Fruit fly (Drosophila melanogaster): Measurements from ENCODE around the gene CG32266.

Gene CG32266

DNA sequence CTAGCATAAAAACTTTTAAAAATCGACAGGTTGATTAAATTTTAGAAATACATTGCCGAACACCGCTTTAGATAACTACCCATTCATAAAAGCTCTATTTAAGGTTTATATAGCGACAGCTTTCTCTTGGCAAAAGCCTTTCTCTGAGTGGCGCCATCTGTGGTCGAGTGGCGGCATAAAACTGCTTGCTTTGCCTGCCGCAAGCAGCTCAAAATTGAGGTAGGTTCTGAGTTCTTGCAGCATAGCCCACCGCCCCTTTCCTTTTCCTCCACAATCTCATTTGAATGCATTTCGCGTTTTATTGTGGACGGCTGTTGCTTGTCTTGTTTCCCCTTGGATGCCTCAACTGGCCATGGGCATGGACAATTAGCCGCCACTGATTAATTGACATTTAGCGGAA, 22.8 kb upstream of the CG32266 start (continued):
- peak; percentile 42 for TF ChIP-seq CG15269 (tag; optimal IDR thresholded peaks at IDR 0.05)
- peak; percentile 23 for TF ChIP-seq dmrt11E (tag; optimal IDR thresholded peaks at IDR 0.05)
- TF ChIP-seq bcd (GFP tag; optimal IDR thresholded peaks at IDR 0.05) = peak; percentile 65
- no peak for TF ChIP-seq bab2 (GFP tag; optimal IDR thresholded peaks at IDR 0.05)
- TF ChIP-seq jing (GFP tag; optimal IDR thresholded peaks at IDR 0.05) = peak; percentile 51
- peak; percentile 16; the same call in 1 of the 2 replicates for TF ChIP-seq sim (GFP tag; IDR thresholded peaks at IDR 0.05)
- TF ChIP-seq CG2120 (GFP tag; optimal IDR thresholded peaks at IDR 0.05) = peak; percentile 40
- TF ChIP-seq Blimp-1 (GFP tag; optimal IDR thresholded peaks at IDR 0.05) = peak; percentile 16
- no peak for TF ChIP-seq CG13123 (GFP tag; optimal IDR thresholded peaks at IDR 0.05)
- TF ChIP-seq bowl (GFP tag; IDR thresholded peaks at IDR 0.05) = 0 out of 2 replicates have a peak, but pooled peaks have one; percentile 43
- peak; percentile 17 for TF ChIP-seq CG1233 (GFP tag; optimal IDR thresholded peaks at IDR 0.05)
- TF ChIP-seq Ssrp (tag; optimal IDR thresholded peaks at IDR 0.05) = peak; percentile 14
- peak; percentile 62 for TF ChIP-seq CG15601 (tag; optimal IDR thresholded peaks at IDR 0.05)
- TF ChIP-seq pan (optimal IDR thresholded peaks at IDR 0.05) = no peak
- TF ChIP-seq pan (GFP tag; optimal IDR thresholded peaks at IDR 0.05 in 1 of 2, IDR thresholded peaks at IDR 0.05 in 1 of 2) = peak in 1 of 2 experiments; percentile 68
- TF ChIP-seq Atf6 (GFP tag; IDR thresholded peaks at IDR 0.05) = peak; percentile 54
- TF ChIP-seq slbo (GFP tag; IDR thresholded peaks at IDR 0.05) = peak; percentile 62
- no peak for TF ChIP-seq Nf-YC (tag; optimal IDR thresholded peaks at IDR 0.05)
- TF ChIP-seq CG10274 (GFP tag; optimal IDR thresholded peaks at IDR 0.05) = no peak
- TF ChIP-seq Deaf1 (tag; optimal IDR thresholded peaks at IDR 0.05) = no peak
- no peak for TF ChIP-seq gsb (GFP tag; IDR thresholded peaks at IDR 0.05)
- peak; percentile 26; the same call in 1 of the 3 replicates for TF ChIP-seq tgo (GFP tag; IDR thresholded peaks at IDR 0.05)
- no peak for TF ChIP-seq Doc3 (GFP tag; IDR thresholded peaks at IDR 0.05; ENCODE audit: partially characterized antibody)
- TF ChIP-seq klu (GFP tag; IDR thresholded peaks at IDR 0.05) = no peak
- TF ChIP-seq CG1792 (GFP tag; optimal IDR thresholded peaks at IDR 0.05) = no peak
- TF ChIP-seq CG4424 (GFP tag; optimal IDR thresholded peaks at IDR 0.05) = peak; percentile 58
- TF ChIP-seq CG12744 (GFP tag; optimal IDR thresholded peaks at IDR 0.05) = peak; percentile 24
- TF ChIP-seq HLH3B (GFP tag; IDR thresholded peaks at IDR 0.05) = peak; percentile 61
- no peak for TF ChIP-seq luna (GFP tag; optimal IDR thresholded peaks at IDR 0.05)
- peak; percentile 52 for TF ChIP-seq lmd (GFP tag; IDR thresholded peaks at IDR 0.05)
- no peak for TF ChIP-seq CG11093 (GFP tag; IDR thresholded peaks at IDR 0.05)
- no peak for TF ChIP-seq MESR4 (GFP tag; optimal IDR thresholded peaks at IDR 0.05)
- peak; percentile 48 for TF ChIP-seq sug (tag; optimal IDR thresholded peaks at IDR 0.05)
- peak; percentile 48 for TF ChIP-seq CG17568 (GFP tag; optimal IDR thresholded peaks at IDR 0.05)
- TF ChIP-seq CG42726 (GFP tag; IDR thresholded peaks at IDR 0.05; ENCODE audit: partially characterized antibody) = peak; percentile 55; the same call in 1 of the 2 replicates
- peak; percentile 59 for TF ChIP-seq CG9609 (GFP tag; optimal IDR thresholded peaks at IDR 0.05)
- peak in 1 of 2 experiments; percentile 9 for TF ChIP-seq insv (GFP tag; optimal IDR thresholded peaks at IDR 0.05)
- peak; percentile 76 for TF ChIP-seq CG18619 (GFP tag; optimal IDR thresholded peaks at IDR 0.05)
- TF ChIP-seq Six4 (GFP tag; optimal IDR thresholded peaks at IDR 0.05) = peak; percentile 1
- peak; percentile 36; the same call in 1 of the 2 replicates for TF ChIP-seq seq (GFP tag; IDR thresholded peaks at IDR 0.05)
- no peak for TF ChIP-seq CG7556 (GFP tag; optimal IDR thresholded peaks at IDR 0.05)
- peak; percentile 92 for TF ChIP-seq ci (GFP tag; IDR thresholded peaks at IDR 0.05)
- TF ChIP-seq CG11247 (GFP tag; IDR thresholded peaks at IDR 0.05) = peak; percentile 63
- 0 out of 3 replicates have a peak, but pooled peaks have one; percentile 23 for TF ChIP-seq H15 (GFP tag; IDR thresholded peaks at IDR 0.05)
- TF ChIP-seq CG13775 (GFP tag; optimal IDR thresholded peaks at IDR 0.05) = peak; percentile 63
- TF ChIP-seq esg (GFP tag; conservative IDR thresholded peaks at IDR 0.05) = no peak
- TF ChIP-seq Xrp1 (GFP tag; IDR thresholded peaks at IDR 0.05) = peak; percentile 64
- TF ChIP-seq chinmo (GFP tag; IDR thresholded peaks at IDR 0.05; ENCODE audit: partially characterized antibody) = no peak
- TF ChIP-seq CG4617 (GFP tag; optimal IDR thresholded peaks at IDR 0.05; ENCODE audit: borderline replicate concordance) = peak; percentile 20
- no peak for TF ChIP-seq grn (GFP tag; optimal IDR thresholded peaks at IDR 0.05)
- no peak for TF ChIP-seq CG6654 (GFP tag; optimal IDR thresholded peaks at IDR 0.05)

Data from whole organism, embryonic.